Fruit fly (Drosophila melanogaster) whole organism, embryonic: ENCODE measurements around the gene CG1213.

ENCODE experiments used
- Atf3 ChIP-seq: fragments of 200-800 bp; sonication (Bioruptor generic); optimal IDR thresholded peaks from 3 replicates; lab custom pipeline; 2016; ENCODE audit warnings: missing biosample characterization, missing genetic modification characterization
- CG10543 ChIP-seq: fragments of 200-800 bp; sonication (Bioruptor generic); optimal IDR thresholded peaks from 3 replicates; lab custom pipeline; 2017; ENCODE audit warnings: missing biosample characterization, mild to moderate bottlenecking, missing genetic modification characterization, moderate library complexity
- CG11247 ChIP-seq: fragments of 200-800 bp; sonication (Bioruptor generic); IDR thresholded peaks from 2 replicates; pipeline ENCODE4 v1.3.6; 2022; ENCODE audit warnings: missing biosample characterization, missing genetic modification characterization
- CG11560 ChIP-seq: fragments of 200-800 bp; sonication (Bioruptor generic); IDR thresholded peaks from 3 replicates; pipeline ENCODE4 v1.3.6; 2022; ENCODE audit warnings: missing biosample characterization, missing genetic modification characterization
- CG15073 ChIP-seq: fragments of 200-800 bp; sonication (Bioruptor generic); optimal IDR thresholded peaks from 2 replicates; lab custom pipeline; 2016; ENCODE audit warnings: missing biosample characterization, missing genetic modification characterization
- CG16779 ChIP-seq: fragments of 200-800 bp; sonication (Bioruptor generic); IDR thresholded peaks from 2 replicates; pipeline ENCODE4 v1.3.6; 2022; ENCODE audit warnings: missing biosample characterization, missing genetic modification characterization
- CG16863 ChIP-seq: fragments of 200-800 bp; sonication (Bioruptor generic); optimal IDR thresholded peaks from 3 replicates; lab custom pipeline; 2016; ENCODE audit warnings: missing biosample characterization, missing genetic modification characterization
- CG17359 ChIP-seq: fragments of 200-800 bp; sonication (Bioruptor generic); optimal IDR thresholded peaks from 3 replicates; lab custom pipeline; 2018; ENCODE audit warnings: missing biosample characterization, mild to moderate bottlenecking, missing genetic modification characterization, moderate library complexity
- CG17912 ChIP-seq: fragments of 200-800 bp; sonication (Bioruptor generic); optimal IDR thresholded peaks from 2 replicates; lab custom pipeline; 2018; ENCODE audit warnings: missing biosample characterization, mild to moderate bottlenecking, missing genetic modification characterization
- CG18011 ChIP-seq: fragments of 200-800 bp; sonication (Bioruptor generic); optimal IDR thresholded peaks from 2 replicates; lab custom pipeline; 2017; ENCODE audit warnings: missing biosample characterization, missing genetic modification characterization, mild to moderate bottlenecking, moderate library complexity, missing genotype
- CG2120 ChIP-seq: fragments of 200-800 bp; sonication (Bioruptor generic); optimal IDR thresholded peaks from 3 replicates; lab custom pipeline; 2016; ENCODE audit warnings: missing biosample characterization, missing genetic modification characterization
- CG2875 ChIP-seq: fragments of 200-800 bp; sonication (Bioruptor generic); optimal IDR thresholded peaks from 2 replicates; lab custom pipeline; 2017; ENCODE audit warnings: missing biosample characterization, mild to moderate bottlenecking, missing genetic modification characterization, missing genetic modification reagents
- CG31441 ChIP-seq: fragments of 200-800 bp; sonication (Bioruptor generic); IDR thresholded peaks from 2 replicates; pipeline ENCODE4 v1.3.6; 2022; ENCODE audit warnings: missing biosample characterization, missing genetic modification characterization
- CG34376 ChIP-seq: fragments of 200-800 bp; sonication (Bioruptor generic); optimal IDR thresholded peaks from 2 replicates; lab custom pipeline; 2018; ENCODE audit warnings: missing biosample characterization, mild to moderate bottlenecking, missing genetic modification characterization
- CG3995 ChIP-seq: fragments of 200-800 bp; sonication (Bioruptor generic); optimal IDR thresholded peaks from 3 replicates; lab custom pipeline; 2016; ENCODE audit warnings: missing biosample characterization, missing genetic modification characterization
- CG4282 ChIP-seq: fragments of 200-800 bp; sonication (Bioruptor generic); optimal IDR thresholded peaks from 2 replicates; lab custom pipeline; 2016; ENCODE audit warnings: missing biosample characterization, missing genetic modification characterization
- D19A ChIP-seq: fragments of 200-800 bp; optimal IDR thresholded peaks from 3 replicates; lab custom pipeline; 2019; ENCODE audit warnings: missing biosample characterization, mild to moderate bottlenecking, missing genetic modification characterization, moderate library complexity
- Dfd ChIP-seq, 2 experiments: fragments of >200 bp; optimal IDR thresholded peaks; 2 replicates each; lab custom pipeline; 2017; ENCODE audit warnings: missing biosample characterization in 2 of 2, missing genetic modification characterization in 2 of 2
- ERR ChIP-seq: fragments of 200-800 bp; sonication (Bioruptor generic); optimal IDR thresholded peaks from 2 replicates; lab custom pipeline; 2016; ENCODE audit warnings: missing biosample characterization, missing genetic modification characterization
- Fer1 ChIP-seq: fragments of 200-800 bp; sonication (Bioruptor generic); optimal IDR thresholded peaks from 2 replicates; lab custom pipeline; 2017; ENCODE audit warnings: missing biosample characterization, mild to moderate bottlenecking, missing genetic modification characterization
- Gsc ChIP-seq: fragments of 200-800 bp; sonication (Bioruptor generic); IDR thresholded peaks from 2 replicates; pipeline ENCODE4 v1.3.6; 2022; ENCODE audit warnings: missing biosample characterization, missing genetic modification characterization
- HHEX ChIP-seq: fragments of 200-800 bp; sonication (Bioruptor generic); optimal IDR thresholded peaks from 3 replicates; lab custom pipeline; 2017; ENCODE audit warnings: missing biosample characterization, mild to moderate bottlenecking, missing genetic modification characterization, missing genetic modification reagents
- HLH4C ChIP-seq: fragments of 200-800 bp; sonication (Bioruptor generic); IDR thresholded peaks from 3 replicates; pipeline ENCODE4 v1.3.6; 2022; ENCODE audit warnings: missing biosample characterization, missing genetic modification characterization; ENCODE audit not compliant: partially characterized antibody
- HmgZ ChIP-seq: fragments of 200-800 bp; sonication (Bioruptor generic); optimal IDR thresholded peaks from 2 replicates; lab custom pipeline; 2018; ENCODE audit warnings: missing biosample characterization, mild to moderate bottlenecking, missing genetic modification characterization
- Hr78 ChIP-seq, 2 experiments: fragments of 200-800 bp in 1 of 2; fragments of >200 bp in 1 of 2; sonication (Bioruptor generic) in 1 of 2; optimal IDR thresholded peaks; 2 replicates each; lab custom pipeline; 2017 to 2019; ENCODE audit warnings: missing biosample characterization in 2 of 2, missing genetic modification characterization in 2 of 2, mild to moderate bottlenecking in 1 of 2, moderate library complexity in 1 of 2
- MTF-1 ChIP-seq: fragments of 200-800 bp; sonication (Bioruptor generic); optimal IDR thresholded peaks from 2 replicates; lab custom pipeline; 2018; ENCODE audit warnings: missing biosample characterization, mild to moderate bottlenecking, missing genetic modification characterization, borderline replicate concordance
- Meics ChIP-seq: fragments of 200-800 bp; sonication (Bioruptor generic); optimal IDR thresholded peaks from 2 replicates; lab custom pipeline; 2017; ENCODE audit warnings: missing biosample characterization, mild to moderate bottlenecking, missing genetic modification characterization
- Myb ChIP-seq: fragments of 200-800 bp; sonication (Bioruptor generic); optimal IDR thresholded peaks from 2 replicates; lab custom pipeline; 2016; ENCODE audit warnings: missing biosample characterization, missing genetic modification characterization
- Opbp ChIP-seq: fragments of 200-800 bp; sonication (Bioruptor generic); IDR thresholded peaks from 3 replicates; pipeline ENCODE4 v1.3.6; 2022; ENCODE audit warnings: missing biosample characterization, missing genetic modification characterization; ENCODE audit not compliant: partially characterized antibody
- Spps ChIP-seq: fragments of 200-800 bp; sonication (Bioruptor generic); optimal IDR thresholded peaks from 2 replicates; lab custom pipeline; 2018; ENCODE audit warnings: missing biosample characterization, mild to moderate bottlenecking, missing genetic modification characterization
- Trl ChIP-seq, 3 experiments: fragments of >200 bp in 2 of 3; fragments of 200-800 bp in 1 of 3; sonication (Bioruptor generic) in 1 of 3; optimal IDR thresholded peaks; 2 replicates in 1 of 3; 3 replicates in 2 of 3; lab custom pipeline; 2016 to 2017; ENCODE audit warnings: missing biosample characterization in 1 of 3, missing genetic modification characterization in 1 of 3
- Vsx1 ChIP-seq: fragments of 200-800 bp; sonication (Bioruptor generic); optimal IDR thresholded peaks from 2 replicates; lab custom pipeline; 2017; ENCODE audit warnings: missing biosample characterization, mild to moderate bottlenecking, missing genetic modification characterization, missing genetic modification reagents
- Xrp1 ChIP-seq: fragments of 200-800 bp; sonication (Bioruptor generic); IDR thresholded peaks from 2 replicates; pipeline ENCODE4 v1.3.6; 2022; ENCODE audit warnings: missing biosample characterization, missing genetic modification characterization
- bbx ChIP-seq: fragments of 200-800 bp; sonication (Bioruptor generic); IDR thresholded peaks from 2 replicates; pipeline ENCODE4 v1.3.6; 2022; ENCODE audit warnings: missing biosample characterization, missing genetic modification characterization; ENCODE audit not compliant: partially characterized antibody
- chinmo ChIP-seq: fragments of 200-800 bp; sonication (Bioruptor generic); IDR thresholded peaks from 4 replicates; pipeline ENCODE4 v1.3.6; 2022; ENCODE audit warnings: missing biosample characterization, missing genetic modification characterization; ENCODE audit not compliant: partially characterized antibody
- chm ChIP-seq: fragments of 200-800 bp; sonication (Bioruptor generic); IDR thresholded peaks from 2 replicates; pipeline ENCODE4 v1.3.6; 2022; ENCODE audit warnings: missing biosample characterization, missing genetic modification characterization
- danr ChIP-seq: fragments of 200-800 bp; sonication (Bioruptor generic); IDR thresholded peaks from 2 replicates; pipeline ENCODE4 v1.3.6; 2022; ENCODE audit warnings: missing biosample characterization, missing genetic modification characterization
- disco-r ChIP-seq: fragments of 200-800 bp; sonication (Bioruptor generic); optimal IDR thresholded peaks from 2 replicates; lab custom pipeline; 2016; ENCODE audit warnings: missing biosample characterization, missing genetic modification characterization
- fd64A ChIP-seq: fragments of 200-800 bp; sonication (Bioruptor generic); optimal IDR thresholded peaks from 3 replicates; lab custom pipeline; 2018; ENCODE audit warnings: missing biosample characterization, mild to moderate bottlenecking, missing genetic modification characterization
- fd96Cb ChIP-seq: fragments of 200-800 bp; sonication (Bioruptor generic); optimal IDR thresholded peaks from 2 replicates; lab custom pipeline; 2018; ENCODE audit warnings: missing biosample characterization, mild to moderate bottlenecking, missing genetic modification characterization, moderate library complexity
- grau ChIP-seq: fragments of 200-800 bp; optimal IDR thresholded peaks from 3 replicates; lab custom pipeline; 2019; ENCODE audit warnings: missing biosample characterization, mild to moderate bottlenecking, missing genetic modification characterization, moderate library complexity
- kni ChIP-seq: fragments of 200-800 bp; sonication (Bioruptor generic); optimal IDR thresholded peaks from 3 replicates; lab custom pipeline; 2017; ENCODE audit warnings: mild to moderate bottlenecking, missing biosample characterization, missing genetic modification reagents, missing genetic modification characterization
- lola ChIP-seq, 3 experiments: fragments of >200 bp in 2 of 3; fragments of 200-800 bp in 1 of 3; sonication (Bioruptor generic) in 1 of 3; optimal IDR thresholded peaks; 2 replicates each; lab custom pipeline; 2017 to 2019; ENCODE audit warnings: missing biosample characterization in 3 of 3, missing genetic modification characterization in 3 of 3, mild to moderate bottlenecking in 1 of 3, moderate library complexity in 1 of 3
- maf-S ChIP-seq: fragments of 200-800 bp; sonication (Bioruptor generic); optimal IDR thresholded peaks from 2 replicates; lab custom pipeline; 2016; ENCODE audit warnings: missing biosample characterization, missing genetic modification characterization
- psq ChIP-seq: fragments of 200-800 bp; sonication (Bioruptor generic); optimal IDR thresholded peaks from 2 replicates; lab custom pipeline; 2017; ENCODE audit warnings: missing biosample characterization, missing genetic modification characterization
- salm ChIP-seq: fragments of 200-800 bp; sonication (Bioruptor generic); optimal IDR thresholded peaks from 2 replicates; lab custom pipeline; 2018; ENCODE audit warnings: missing biosample characterization, mild to moderate bottlenecking, missing genetic modification characterization
- sqz ChIP-seq: fragments of 200-800 bp; sonication (Bioruptor generic); optimal IDR thresholded peaks from 3 replicates; lab custom pipeline; 2018; ENCODE audit warnings: missing biosample characterization, mild to moderate bottlenecking, missing genetic modification characterization
- tap ChIP-seq: fragments of 200-800 bp; optimal IDR thresholded peaks from 3 replicates; lab custom pipeline; 2019; ENCODE audit warnings: missing biosample characterization, mild to moderate bottlenecking, missing genetic modification characterization, moderate library complexity
- usp ChIP-seq: fragments of >200 bp; optimal IDR thresholded peaks from 2 replicates; lab custom pipeline; 2017; ENCODE audit warnings: missing biosample characterization, missing genetic modification characterization

The CG1213 gene

dm6 chr3R:5791497-5791896 is 49.5 kb upstream of the CG1213 start, which contains the start of gene Hpf1 (continued):
- TF ChIP-seq CG34376 (GFP tag; lab: Kevin White, UChicago) (peak; percentile 98), chm (peak; percentile 95), MTF-1 (GFP tag; lab: Kevin White, UChicago) (peak; percentile 90), CG2120 (peak; percentile 99), Meics (GFP tag; lab: Kevin White, UChicago) (peak; percentile 99), chinmo (GFP tag; lab: Robert Waterston, UW) (peak; percentile 92; the same call in 2 of the 4 replicates), usp (GFP tag; lab: Kevin White, UChicago) (no peak), bbx (GFP tag; lab: Robert Waterston, UW) (no peak), HmgZ (tag; lab: Kevin White, UChicago) (peak; percentile 99), lola (GFP tag; optimal IDR thresholded peaks at IDR 0.05; lab: Kevin White, UChicago) (peak in 1 of 3 experiments; percentile 96), grau (peak; percentile 98), sqz (GFP tag; lab: Kevin White, UChicago) (peak; percentile 91), D19A (tag; lab: Kevin White, UChicago) (peak; percentile 94), HHEX (peak; percentile 98), CG2875 (GFP tag; lab: Kevin White, UChicago) (peak; percentile 95), Hr78 (GFP tag; optimal IDR thresholded peaks at IDR 0.05; lab: Kevin White, UChicago) (no peak), Trl (optimal IDR thresholded peaks at IDR 0.05; lab: Kevin White, UChicago) (no peak), Trl (GFP tag; optimal IDR thresholded peaks at IDR 0.05; lab: Kevin White, UChicago) (peak; percentile 99), Xrp1 (GFP tag; lab: Robert Waterston, UW) (peak; percentile 99), ERR (GFP tag; lab: Kevin White, UChicago) (peak; percentile 97), Spps (peak; percentile 94), CG10543 (GFP tag; lab: Kevin White, UChicago) (peak; percentile 95), danr (GFP tag; lab: Robert Waterston, UW) (peak; percentile 97), Gsc (GFP tag; lab: Robert Waterston, UW) (peak; percentile 92), CG18011 (GFP tag; lab: Kevin White, UChicago) (peak; percentile 92), CG15073 (GFP tag; lab: Kevin White, UChicago) (peak; percentile 86), fd96Cb (tag; lab: Kevin White, UChicago) (peak; percentile 98), Vsx1 (GFP tag; lab: Kevin White, UChicago) (peak; percentile 94), Dfd (GFP tag; optimal IDR thresholded peaks at IDR 0.05; lab: Kevin White, UChicago) (peak in 1 of 2 experiments; percentile 19), CG17359 (tag; lab: Kevin White, UChicago) (peak; percentile 98), CG4282 (GFP tag; lab: Kevin White, UChicago) (peak; percentile 97), psq (GFP tag; lab: Kevin White, UChicago) (peak; percentile 92), salm (peak; percentile 97), Fer1 (GFP tag; lab: Kevin White, UChicago) (peak; percentile 99), Myb (peak; percentile 92), CG16863 (GFP tag; lab: Kevin White, UChicago) (peak; percentile 98), CG3995 (peak; percentile 93), CG31441 (peak; percentile 98), CG11560 (tag; lab: Robert Waterston, UW) (peak; percentile 90), CG16779 (GFP tag; lab: Robert Waterston, UW) (peak; percentile 96), Opbp (GFP tag; lab: Robert Waterston, UW) (peak; percentile 61; the same call in 1 of the 3 replicates), HLH4C (no peak), disco-r (peak; percentile 98), fd64A (GFP tag; lab: Kevin White, UChicago) (peak; percentile 93), Atf3 (GFP tag; lab: Kevin White, UChicago) (peak; percentile 98), CG17912 (GFP tag; lab: Kevin White, UChicago) (peak; percentile 86), maf-S (GFP tag; lab: Kevin White, UChicago) (peak; percentile 98), CG11247 (GFP tag; lab: Robert Waterston, UW) (peak; percentile 97), tap (tag; lab: Kevin White, UChicago) (peak; percentile 97), kni (GFP tag; lab: Kevin White, UChicago) (peak; percentile 68)
